Worm (Caenorhabditis elegans) whole organism, early embryonic: ENCODE measurements around the gene ire-1.

Source experiments
- B0310.2 ChIP-seq: sonication (generic microtip); optimal IDR thresholded peaks from 2 replicates; lab custom pipeline; 2016; ENCODE audit warnings: mild to moderate bottlenecking, missing genetic modification characterization, missing compliant biosample characterization
- F13C5.2 ChIP-seq: sonication (generic microtip); optimal IDR thresholded peaks from 2 replicates; lab custom pipeline; 2017; ENCODE audit warnings: mild to moderate bottlenecking, missing genetic modification characterization, inconsistent platforms, missing compliant biosample characterization
- aly-1 ChIP-seq: sonication (generic microtip); optimal IDR thresholded peaks from 2 replicates; lab custom pipeline; 2016; ENCODE audit warnings: missing genetic modification characterization, missing compliant biosample characterization
- ama-1 ChIP-seq: fragments of 150-350 bp; optimal IDR thresholded peaks from 2 replicates; lab custom pipeline; 2014
- ceh-36 ChIP-seq: sonication (generic microtip); optimal IDR thresholded peaks from 2 replicates; lab custom pipeline; 2016; ENCODE audit warnings: missing genetic modification characterization, inconsistent platforms, missing compliant biosample characterization
- ets-7 ChIP-seq: sonication (generic microtip); optimal IDR thresholded peaks from 2 replicates; lab custom pipeline; 2016; ENCODE audit warnings: missing genotype, missing genetic modification characterization, missing compliant biosample characterization
- flt-1 ChIP-seq: fragments of 200-800 bp; sonication (Bioruptor generic); IDR thresholded peaks from 2 replicates; pipeline ENCODE4 v1.3.6; 2022; ENCODE audit warnings: missing genetic modification characterization, missing compliant biosample characterization
- hmbx-1 ChIP-seq: sonication (generic microtip); optimal IDR thresholded peaks from 2 replicates; lab custom pipeline; 2016; ENCODE audit warnings: mild to moderate bottlenecking, missing genetic modification characterization, missing compliant biosample characterization
- hmg-4 ChIP-seq: fragments of 200-800 bp; sonication (Bioruptor generic); optimal IDR thresholded peaks from 2 replicates; lab custom pipeline; 2018; ENCODE audit warnings: mild to moderate bottlenecking, missing genetic modification characterization, missing compliant biosample characterization
- pes-1 ChIP-seq: fragments of 200-800 bp; sonication (Bioruptor generic); IDR thresholded peaks from 2 replicates; pipeline ENCODE4 v1.3.6; 2022; ENCODE audit warnings: missing genetic modification reagents, missing genetic modification characterization, missing compliant biosample characterization
- scrt-1 ChIP-seq: fragments of 200-800 bp; sonication (Bioruptor generic); IDR thresholded peaks from 2 replicates; pipeline ENCODE4 v1.3.6; 2022; ENCODE audit warnings: missing genetic modification characterization, missing compliant biosample characterization
- sea-1 ChIP-seq: fragments of 200-800 bp; sonication (Bioruptor generic); conservative IDR thresholded peaks from 2 replicates; pipeline ENCODE4 v1.3.6; 2022; ENCODE audit warnings: missing genetic modification characterization, missing compliant biosample characterization
- tbx-11 ChIP-seq: fragments of 200-800 bp; sonication (Bioruptor generic); IDR thresholded peaks from 2 replicates; pipeline ENCODE4 v1.3.6; 2022; ENCODE audit warnings: missing genetic modification characterization, missing compliant biosample characterization
- tbx-37 ChIP-seq: fragments of 200-800 bp; sonication (Bioruptor generic); conservative IDR thresholded peaks from 2 replicates; pipeline ENCODE4 v1.3.6; 2022; ENCODE audit warnings: missing genetic modification reagents, missing genetic modification characterization, missing compliant biosample characterization

ce11 chrII:8143278-8143931 is 18.7 kb upstream of the ire-1 start, which contains the start of the genes ints-11 and rpl-10:
- TF ChIP-seq pes-1, result no peak
- TF ChIP-seq ama-1, result no peak
- no peak for TF ChIP-seq hmbx-1 (tag; lab: Kevin White, UChicago)
- TF ChIP-seq ets-7 (tag; lab: Kevin White, UChicago), result no peak
- TF ChIP-seq flt-1 (GFP tag; lab: Robert Waterston, UW), result no peak
- TF ChIP-seq tbx-37 (GFP tag; lab: Robert Waterston, UW), result no peak
- no peak for TF ChIP-seq ceh-36
- no peak for TF ChIP-seq B0310.2 (tag; lab: Kevin White, UChicago)
- TF ChIP-seq F13C5.2, result no peak
- no peak for TF ChIP-seq tbx-11 (GFP tag; lab: Robert Waterston, UW)
- no peak for TF ChIP-seq hmg-4 (GFP tag; lab: Kevin White, UChicago)
- TF ChIP-seq aly-1 (tag; lab: Kevin White, UChicago), result no peak
- no peak for TF ChIP-seq scrt-1
- TF ChIP-seq sea-1 (GFP tag; lab: Robert Waterston, UW), result no peak
